Fruit fly (Drosophila melanogaster): ENCODE data around the gene Npc2d.

Gene Npc2d

DNA sequence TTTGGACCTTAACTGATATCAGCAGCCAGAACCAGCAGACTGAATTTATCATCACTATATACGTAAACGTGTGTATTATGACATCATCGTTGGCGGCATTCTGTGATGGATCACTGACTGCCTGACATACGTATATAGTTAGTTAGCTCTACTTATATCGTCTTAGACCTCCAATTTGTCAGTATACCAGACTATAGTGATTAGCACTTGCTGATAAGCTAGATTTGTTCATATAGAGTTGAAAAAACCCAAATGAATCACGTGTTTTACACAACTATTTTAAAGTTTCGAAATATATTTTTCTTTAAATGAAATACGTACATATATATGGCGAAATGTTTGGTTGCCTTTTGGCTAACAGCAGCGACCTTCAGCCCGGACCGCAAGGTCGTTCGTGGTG lies 39.9 kb upstream of the Npc2d start:
- TF ChIP-seq eyg (GFP tag; optimal IDR thresholded peaks at IDR 0.05) (no peak), toy (GFP tag; IDR thresholded peaks at IDR 0.05) (no peak), ro (GFP tag; IDR thresholded peaks at IDR 0.05) (no peak), CG3281 (GFP tag; optimal IDR thresholded peaks at IDR 0.05) (peak; percentile 0), Drgx (GFP tag; IDR thresholded peaks at IDR 0.05) (no peak), tap (tag; optimal IDR thresholded peaks at IDR 0.05) (no peak), CG10565 (GFP tag; optimal IDR thresholded peaks at IDR 0.05) (no peak), CG34376 (GFP tag; optimal IDR thresholded peaks at IDR 0.05) (peak; percentile 24), wek (GFP tag; optimal IDR thresholded peaks at IDR 0.05) (no peak), CG16779 (GFP tag; IDR thresholded peaks at IDR 0.05) (no peak), CG2129 (GFP tag; IDR thresholded peaks at IDR 0.05; ENCODE audit: partially characterized antibody) (no peak), CG42726 (GFP tag; IDR thresholded peaks at IDR 0.05; ENCODE audit: partially characterized antibody) (no peak), ATbp (GFP tag; optimal IDR thresholded peaks at IDR 0.05) (no peak), chinmo (GFP tag; IDR thresholded peaks at IDR 0.05; ENCODE audit: partially characterized antibody) (no peak), CG10366 (GFP tag; IDR thresholded peaks at IDR 0.05) (no peak), luna (GFP tag; optimal IDR thresholded peaks at IDR 0.05) (no peak), CG2120 (GFP tag; optimal IDR thresholded peaks at IDR 0.05) (no peak), lab (GFP tag; optimal IDR thresholded peaks at IDR 0.05) (peak; percentile 14), Max (GFP tag; optimal IDR thresholded peaks at IDR 0.05) (no peak), CG12769 (tag; optimal IDR thresholded peaks at IDR 0.05) (no peak), Ravus (GFP tag; IDR thresholded peaks at IDR 0.05) (no peak), zf30C (GFP tag; optimal IDR thresholded peaks at IDR 0.05) (no peak), CG7357 (GFP tag; IDR thresholded peaks at IDR 0.05) (no peak), shn (GFP tag; optimal IDR thresholded peaks at IDR 0.05) (no peak), CG11560 (tag; IDR thresholded peaks at IDR 0.05) (no peak), HLHmδ (GFP tag; optimal IDR thresholded peaks at IDR 0.05) (no peak), CG6683 (GFP tag; optimal IDR thresholded peaks at IDR 0.05) (no peak), TFAM (GFP tag; optimal IDR thresholded peaks at IDR 0.05) (no peak), CG1603 (tag; optimal IDR thresholded peaks at IDR 0.05) (no peak), Fer1 (GFP tag; optimal IDR thresholded peaks at IDR 0.05) (no peak), CG6854 (GFP tag; optimal IDR thresholded peaks at IDR 0.05) (no peak), cwo (GFP tag; optimal IDR thresholded peaks at IDR 0.05) (peak; percentile 54), unpg (GFP tag; optimal IDR thresholded peaks at IDR 0.05) (no peak), CG8290 (GFP tag; optimal IDR thresholded peaks at IDR 0.05) (no peak), CG8290 (tag; optimal IDR thresholded peaks at IDR 0.05) (no peak), Hr78 (GFP tag; optimal IDR thresholded peaks at IDR 0.05) (no peak), CG13775 (GFP tag; optimal IDR thresholded peaks at IDR 0.05) (no peak), CG11456 (GFP tag; IDR thresholded peaks at IDR 0.05) (no peak), pita (GFP tag; optimal IDR thresholded peaks at IDR 0.05) (no peak), emc (GFP tag; optimal IDR thresholded peaks at IDR 0.05) (no peak), ci (GFP tag; IDR thresholded peaks at IDR 0.05) (0 out of 3 replicates have a peak, but pooled peaks have one; percentile 24), Tbp (GFP tag; optimal IDR thresholded peaks at IDR 0.05) (no peak), Six4 (GFP tag; optimal IDR thresholded peaks at IDR 0.05) (no peak), Vsx1 (GFP tag; optimal IDR thresholded peaks at IDR 0.05) (no peak), tup (GFP tag; optimal IDR thresholded peaks at IDR 0.05) (no peak), sr (GFP tag; IDR thresholded peaks at IDR 0.05) (no peak), Pdp1 (GFP tag; optimal IDR thresholded peaks at IDR 0.05) (peak in 1 of 2 experiments; percentile 19)
